Worm (Caenorhabditis elegans) whole organism, early embryonic: ENCODE results near the gene ZK666.4.
"Not testable (repeated sequence)": the region's sequence is repeated elsewhere in the genome, so short reads cannot be mapped to it uniquely, and the experiment has no call there.

Experiments
- B0310.2 ChIP-seq: sonication (generic microtip); optimal IDR thresholded peaks from 2 replicates; lab custom pipeline; 2016; ENCODE audit warnings: mild to moderate bottlenecking, missing genetic modification characterization, missing compliant biosample characterization
- F13C5.2 ChIP-seq: sonication (generic microtip); optimal IDR thresholded peaks from 2 replicates; lab custom pipeline; 2017; ENCODE audit warnings: mild to moderate bottlenecking, missing genetic modification characterization, inconsistent platforms, missing compliant biosample characterization
- aly-1 ChIP-seq: sonication (generic microtip); optimal IDR thresholded peaks from 2 replicates; lab custom pipeline; 2016; ENCODE audit warnings: missing genetic modification characterization, missing compliant biosample characterization
- ama-1 ChIP-seq: fragments of 150-350 bp; optimal IDR thresholded peaks from 2 replicates; lab custom pipeline; 2014
- ceh-13 ChIP-seq: fragments of 200-800 bp; sonication (Bioruptor generic); optimal IDR thresholded peaks from 2 replicates; lab custom pipeline; 2018; ENCODE audit warnings: mild to moderate bottlenecking, missing genetic modification characterization, missing compliant biosample characterization
- ceh-36 ChIP-seq: sonication (generic microtip); optimal IDR thresholded peaks from 2 replicates; lab custom pipeline; 2016; ENCODE audit warnings: missing genetic modification characterization, inconsistent platforms, missing compliant biosample characterization
- ets-7 ChIP-seq: sonication (generic microtip); optimal IDR thresholded peaks from 2 replicates; lab custom pipeline; 2016; ENCODE audit warnings: missing genotype, missing genetic modification characterization, missing compliant biosample characterization
- flt-1 ChIP-seq: fragments of 200-800 bp; sonication (Bioruptor generic); IDR thresholded peaks from 2 replicates; pipeline ENCODE4 v1.3.6; 2022; ENCODE audit warnings: missing genetic modification characterization, missing compliant biosample characterization
- hmbx-1 ChIP-seq: sonication (generic microtip); optimal IDR thresholded peaks from 2 replicates; lab custom pipeline; 2016; ENCODE audit warnings: mild to moderate bottlenecking, missing genetic modification characterization, missing compliant biosample characterization
- hmg-4 ChIP-seq: fragments of 200-800 bp; sonication (Bioruptor generic); optimal IDR thresholded peaks from 2 replicates; lab custom pipeline; 2018; ENCODE audit warnings: mild to moderate bottlenecking, missing genetic modification characterization, missing compliant biosample characterization
- hnd-1 ChIP-seq: sonication (generic microtip); optimal IDR thresholded peaks from 2 replicates; lab custom pipeline; 2016; ENCODE audit warnings: missing genetic modification characterization, missing compliant biosample characterization
- pes-1 ChIP-seq: fragments of 200-800 bp; sonication (Bioruptor generic); IDR thresholded peaks from 2 replicates; pipeline ENCODE4 v1.3.6; 2022; ENCODE audit warnings: missing genetic modification reagents, missing genetic modification characterization, missing compliant biosample characterization
- scrt-1 ChIP-seq: fragments of 200-800 bp; sonication (Bioruptor generic); IDR thresholded peaks from 2 replicates; pipeline ENCODE4 v1.3.6; 2022; ENCODE audit warnings: missing genetic modification characterization, missing compliant biosample characterization
- sea-1 ChIP-seq: fragments of 200-800 bp; sonication (Bioruptor generic); conservative IDR thresholded peaks from 2 replicates; pipeline ENCODE4 v1.3.6; 2022; ENCODE audit warnings: missing genetic modification characterization, missing compliant biosample characterization
- tbx-11 ChIP-seq: fragments of 200-800 bp; sonication (Bioruptor generic); IDR thresholded peaks from 2 replicates; pipeline ENCODE4 v1.3.6; 2022; ENCODE audit warnings: missing genetic modification characterization, missing compliant biosample characterization
- tbx-37 ChIP-seq: fragments of 200-800 bp; sonication (Bioruptor generic); conservative IDR thresholded peaks from 2 replicates; pipeline ENCODE4 v1.3.6; 2022; ENCODE audit warnings: missing genetic modification reagents, missing genetic modification characterization, missing compliant biosample characterization

ZK666.4 gene

ce11 chrII:10490329-10490728, 13.3 kb downstream of the ZK666.4 start, which contains the start of gene clec-61:
TSS of gene clec-61 (minus strand) at chrII:10490537.
- TF ChIP-seq ets-7 (tag; lab: Kevin White, UChicago) (no peak), F13C5.2 (tag; lab: Kevin White, UChicago) (no peak), ama-1 (lab: Kevin White, UChicago) (no peak), hmbx-1 (tag; lab: Kevin White, UChicago) (no peak), ceh-13 (GFP tag; lab: Kevin White, UChicago) (no peak), tbx-37 (GFP tag; lab: Robert Waterston, UW) (no peak), ceh-36 (no peak), hnd-1 (no peak), B0310.2 (tag; lab: Kevin White, UChicago) (no peak), hmg-4 (GFP tag; lab: Kevin White, UChicago) (no peak), tbx-11 (no peak), flt-1 (GFP tag; lab: Robert Waterston, UW) (no peak)

ce11 chrII:10493034-10493433, 16.0 kb downstream of the ZK666.4 start, which contains the start of gene ZK666.8:
TSS of gene ZK666.8 (minus strand) at chrII:10493134.
- TF ChIP-seq hmbx-1 (tag; lab: Kevin White, UChicago); hmg-4 (GFP tag; lab: Kevin White, UChicago); tbx-11: not testable (repeated sequence)

DNA sequence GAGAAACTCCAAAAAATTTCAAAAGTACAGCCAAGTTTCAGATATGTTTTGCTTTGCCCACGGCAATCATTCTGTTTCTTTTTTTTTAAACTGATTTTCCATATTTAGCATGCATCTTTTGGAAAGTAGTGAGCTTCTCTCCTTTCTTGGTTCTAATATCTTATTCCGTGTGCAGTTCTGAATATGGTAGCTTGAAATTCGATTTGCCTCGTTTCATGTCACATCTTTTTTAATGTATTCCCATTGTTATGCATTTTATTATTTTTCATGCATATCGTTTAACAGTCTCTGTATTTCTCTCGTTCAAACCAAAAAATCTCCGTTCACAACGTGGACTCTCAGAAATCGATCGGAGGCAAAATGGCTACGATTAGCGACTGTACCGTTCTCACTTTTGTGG, 17.4 kb downstream of the ZK666.4 start, which contains the start of gene ZK666.14:
Gene ZK666.14 (plus strand): TSS at position 301 of the 400 bp plus-strand sequence.
- TF ChIP-seq scrt-1 (GFP tag; lab: Robert Waterston, UW), result no peak

ce11 chrII:10495912-10496311, 18.9 kb downstream of the ZK666.4 start, which contains the start of gene ZK666.12:
TSS of gene ZK666.12 (plus strand) at chrII:10496212.
- TF ChIP-seq ets-7 (tag; lab: Kevin White, UChicago) (no peak), scrt-1 (GFP tag; lab: Robert Waterston, UW) (no peak), ama-1 (lab: Kevin White, UChicago) (no peak)

ce11 chrII:10500674-10501073, 23.6 kb downstream of the ZK666.4 start:
- TF ChIP-seq ama-1 (lab: Kevin White, UChicago) (no peak), tbx-11 (no peak), sea-1 (GFP tag; lab: Robert Waterston, UW) (no peak), scrt-1 (GFP tag; lab: Robert Waterston, UW) (no peak), F13C5.2 (tag; lab: Kevin White, UChicago) (no peak), aly-1 (tag; lab: Kevin White, UChicago) (no peak), tbx-37 (GFP tag; lab: Robert Waterston, UW) (no peak), hmbx-1 (tag; lab: Kevin White, UChicago) (no peak), B0310.2 (tag; lab: Kevin White, UChicago) (no peak)

DNA sequence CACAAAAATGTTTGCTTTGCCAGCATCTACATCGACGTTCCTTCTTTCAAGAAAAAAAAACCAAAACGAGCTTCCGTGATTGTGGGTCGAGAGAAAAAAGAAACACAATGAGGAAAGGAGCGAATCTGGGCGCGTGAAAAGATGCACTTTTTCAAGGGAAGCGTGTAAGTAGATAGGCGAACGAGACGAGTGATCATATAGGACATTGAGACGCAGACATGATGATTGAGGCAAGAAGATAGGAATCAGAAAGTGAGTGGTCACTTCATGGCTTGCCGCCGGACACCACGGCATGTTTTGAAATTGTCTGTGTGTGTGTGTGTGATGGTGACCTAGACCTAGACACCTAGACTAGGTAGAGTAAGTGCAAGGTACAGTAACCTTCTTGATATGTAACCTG, 24.5 kb downstream of the ZK666.4 start:
- no peak for TF ChIP-seq ceh-13 (GFP tag; lab: Kevin White, UChicago)
- no peak for TF ChIP-seq ceh-36
- peak; percentile 28 for TF ChIP-seq F13C5.2 (tag; lab: Kevin White, UChicago)
- TF ChIP-seq hmg-4 (GFP tag; lab: Kevin White, UChicago), result peak; percentile 34
- TF ChIP-seq ama-1 (lab: Kevin White, UChicago), result no peak

ce11 chrII:10502491-10503063, 25.5 kb downstream of the ZK666.4 start, which contains the start of gene myrf-1:
TSS of gene myrf-1 (minus strand) at chrII:10502541.
- no peak for TF ChIP-seq aly-1 (tag; lab: Kevin White, UChicago)
- TF ChIP-seq flt-1 (GFP tag; lab: Robert Waterston, UW), result peak; percentile 55; the same call in 1 of the 2 replicates
- TF ChIP-seq F13C5.2 (tag; lab: Kevin White, UChicago), result peak; percentile 69
- TF ChIP-seq sea-1 (GFP tag; lab: Robert Waterston, UW), result no peak
- TF ChIP-seq B0310.2 (tag; lab: Kevin White, UChicago), result no peak
- TF ChIP-seq tbx-11, result no peak
- no peak for TF ChIP-seq hmbx-1 (tag; lab: Kevin White, UChicago)
- TF ChIP-seq ets-7 (tag; lab: Kevin White, UChicago), result no peak
- no peak for TF ChIP-seq ama-1 (lab: Kevin White, UChicago)
- no peak for TF ChIP-seq pes-1 (GFP tag; lab: Robert Waterston, UW)
- TF ChIP-seq hmg-4 (GFP tag; lab: Kevin White, UChicago), result peak; percentile 86
- TF ChIP-seq ceh-36, result peak; percentile 18
- 0 out of 2 replicates have a peak, but pooled peaks have one; percentile 45 for TF ChIP-seq scrt-1 (GFP tag; lab: Robert Waterston, UW)

ce11 chrII:10504729-10505128, 27.7 kb downstream of the ZK666.4 start:
- peak; percentile 72 for TF ChIP-seq hmg-4 (GFP tag; lab: Kevin White, UChicago)
- no peak for TF ChIP-seq aly-1 (tag; lab: Kevin White, UChicago)
- TF ChIP-seq tbx-11, result no peak

ce11 chrII:10505949-10506348, 28.9 kb downstream of the ZK666.4 start:
- TF ChIP-seq tbx-11 (no peak), hmg-4 (GFP tag; lab: Kevin White, UChicago) (peak; percentile 18)
